Worm (Caenorhabditis elegans): ENCODE data around the gene B0554.7.

The B0554.7 gene

DNA sequence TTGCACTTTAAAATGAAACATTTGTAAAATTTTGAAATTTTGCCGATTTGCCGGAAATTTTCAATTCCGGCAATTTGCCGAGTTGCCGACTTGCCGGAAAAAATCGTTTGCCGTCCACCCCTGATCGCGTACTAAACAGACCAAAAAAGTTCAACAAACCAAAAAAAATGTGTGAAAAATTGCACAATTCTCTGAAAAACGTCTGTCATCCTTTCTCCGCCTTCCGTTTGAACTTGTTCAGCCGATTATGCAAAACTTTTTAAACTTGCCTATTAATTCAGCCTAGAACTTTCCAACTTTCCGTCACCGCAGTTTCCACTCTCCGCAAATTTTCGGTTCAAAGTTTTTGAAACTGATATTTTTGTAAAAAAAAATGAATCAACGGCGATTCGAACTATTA, 16.7 kb downstream of the B0554.7 start, which contains the start of gene B0554.5:
Gene B0554.5, plus strand, starts transcription at position 301 of the 400 bp plus-strand sequence.
- TF ChIP-seq cog-1 (tag; optimal IDR thresholded peaks at IDR 0.05) (no peak), flt-1 (GFP tag; IDR thresholded peaks at IDR 0.05) (no peak), T22C8.4 (GFP tag; IDR thresholded peaks at IDR 0.05) (no peak), ztf-29 (GFP tag; IDR thresholded peaks at IDR 0.05) (no peak), ref-1 (GFP tag; conservative IDR thresholded peaks at IDR 0.05) (no peak), ztf-23 (GFP tag; IDR thresholded peaks at IDR 0.05) (no peak), klf-2 (GFP tag; conservative IDR thresholded peaks at IDR 0.05) (no peak), tab-1 (GFP tag; IDR thresholded peaks at IDR 0.05) (no peak), med-1 (GFP tag; optimal IDR thresholded peaks at IDR 0.05; ENCODE audit: insufficient read depth) (no peak)

DNA sequence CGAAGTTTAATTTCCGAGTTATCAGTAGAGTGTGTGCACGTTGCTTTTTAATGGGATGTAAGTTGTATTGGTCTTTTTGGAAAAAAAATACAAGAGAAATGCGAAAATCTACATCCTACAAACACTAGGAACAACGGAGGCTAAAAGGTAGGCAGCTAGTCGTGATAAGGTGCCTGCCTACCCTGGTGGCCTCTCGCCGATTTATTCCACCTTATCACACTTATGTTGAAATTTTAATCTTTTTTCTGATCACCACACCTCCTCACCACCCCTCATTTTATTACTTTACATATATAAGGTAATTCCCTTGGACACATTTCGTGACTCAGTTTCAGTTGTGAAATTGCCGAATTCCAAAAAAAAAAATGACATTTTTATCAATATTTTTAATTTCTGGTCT, 18.7 kb downstream of the B0554.7 start, which contains the start of gene dod-20:
Gene dod-20, plus strand, starts transcription at position 301 of the 400 bp plus-strand sequence.
- TF ChIP-seq cog-1 (tag; optimal IDR thresholded peaks at IDR 0.05) (no peak), ref-1 (GFP tag; conservative IDR thresholded peaks at IDR 0.05) (no peak), ztf-29 (GFP tag; IDR thresholded peaks at IDR 0.05) (no peak), flt-1 (GFP tag; IDR thresholded peaks at IDR 0.05) (no peak), T22C8.4 (GFP tag; IDR thresholded peaks at IDR 0.05) (no peak), tab-1 (GFP tag; IDR thresholded peaks at IDR 0.05) (no peak), ztf-23 (GFP tag; IDR thresholded peaks at IDR 0.05) (no peak), med-1 (GFP tag; optimal IDR thresholded peaks at IDR 0.05; ENCODE audit: insufficient read depth) (no peak), klf-2 (GFP tag; conservative IDR thresholded peaks at IDR 0.05) (no peak)

DNA sequence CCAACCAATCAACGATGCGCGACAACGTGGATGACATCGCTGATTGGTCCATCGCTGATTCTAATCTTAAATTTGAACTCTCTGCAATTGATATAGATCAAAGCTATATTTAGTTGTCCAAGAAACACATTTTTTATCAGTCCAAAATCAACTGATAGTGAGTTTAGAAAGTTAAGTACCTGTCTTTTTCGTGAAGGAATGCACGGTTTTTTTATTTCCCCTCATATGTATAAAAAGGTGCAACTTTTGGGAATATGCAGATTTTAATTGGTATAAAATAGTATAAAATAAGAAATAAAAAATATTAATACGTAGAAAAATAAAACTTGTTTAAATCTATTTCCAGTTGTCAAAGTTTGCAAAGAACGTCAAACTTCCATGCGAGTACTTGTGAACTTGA, 22.4 kb downstream of the B0554.7 start, which contains the start of gene Y39D8A.1:
Gene Y39D8A.1, plus strand, starts transcription at position 301 of the 400 bp plus-strand sequence.
- TF ChIP-seq flt-1 (GFP tag; IDR thresholded peaks at IDR 0.05) (no peak), ref-1 (GFP tag; conservative IDR thresholded peaks at IDR 0.05) (no peak), ztf-23 (GFP tag; IDR thresholded peaks at IDR 0.05) (no peak), T22C8.4 (GFP tag; IDR thresholded peaks at IDR 0.05) (no peak), tab-1 (GFP tag; IDR thresholded peaks at IDR 0.05) (no peak), med-1 (GFP tag; optimal IDR thresholded peaks at IDR 0.05; ENCODE audit: insufficient read depth) (no peak), ztf-29 (GFP tag; IDR thresholded peaks at IDR 0.05) (no peak), cog-1 (tag; optimal IDR thresholded peaks at IDR 0.05) (no peak), klf-2 (GFP tag; conservative IDR thresholded peaks at IDR 0.05) (no peak)

DNA sequence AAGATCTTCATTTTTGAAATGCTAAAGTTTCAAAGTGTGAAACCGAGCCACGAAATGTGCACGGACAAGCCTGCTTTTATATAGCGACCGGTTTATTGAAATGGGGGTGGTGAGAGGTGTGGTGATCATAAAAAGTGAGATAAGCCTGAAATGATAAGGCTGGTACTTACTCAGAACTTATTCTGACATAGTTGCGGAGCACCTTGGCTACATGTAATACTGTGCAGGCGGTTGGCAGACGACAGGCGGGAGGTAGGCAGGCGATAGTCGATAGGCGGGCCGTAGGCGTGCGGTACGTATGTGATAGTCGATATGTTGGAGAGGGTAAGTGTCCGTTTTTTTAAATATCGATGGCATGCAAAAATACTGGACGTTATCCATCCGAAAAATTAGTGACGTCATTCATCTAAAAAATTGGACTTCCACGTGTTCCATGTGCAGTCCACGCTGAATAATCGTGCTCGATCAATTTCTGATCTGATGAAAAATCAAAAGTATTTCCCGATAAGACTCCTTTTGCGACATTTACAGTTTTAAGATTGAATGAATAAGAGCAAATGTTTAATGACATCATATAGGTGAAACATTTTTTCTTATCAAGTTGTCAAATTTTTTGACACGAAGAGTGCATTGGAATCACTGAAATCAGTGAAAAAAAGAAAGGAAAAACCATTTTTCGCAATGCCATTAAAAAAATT, 23.0 kb downstream of the B0554.7 start, which contains the start of gene irg-8:
Gene irg-8, minus strand, starts transcription at position 51 of the 698 bp plus-strand sequence.
- TF ChIP-seq T22C8.4 (GFP tag; IDR thresholded peaks at IDR 0.05) (no peak), klf-2 (GFP tag; conservative IDR thresholded peaks at IDR 0.05) (no peak), ztf-29 (GFP tag; IDR thresholded peaks at IDR 0.05) (no peak), med-1 (GFP tag; optimal IDR thresholded peaks at IDR 0.05; ENCODE audit: insufficient read depth) (no peak), tab-1 (GFP tag; IDR thresholded peaks at IDR 0.05) (no peak), cog-1 (tag; optimal IDR thresholded peaks at IDR 0.05) (no peak), ref-1 (GFP tag; conservative IDR thresholded peaks at IDR 0.05) (no peak), ztf-23 (GFP tag; IDR thresholded peaks at IDR 0.05) (no peak), flt-1 (GFP tag; IDR thresholded peaks at IDR 0.05) (no peak)

DNA sequence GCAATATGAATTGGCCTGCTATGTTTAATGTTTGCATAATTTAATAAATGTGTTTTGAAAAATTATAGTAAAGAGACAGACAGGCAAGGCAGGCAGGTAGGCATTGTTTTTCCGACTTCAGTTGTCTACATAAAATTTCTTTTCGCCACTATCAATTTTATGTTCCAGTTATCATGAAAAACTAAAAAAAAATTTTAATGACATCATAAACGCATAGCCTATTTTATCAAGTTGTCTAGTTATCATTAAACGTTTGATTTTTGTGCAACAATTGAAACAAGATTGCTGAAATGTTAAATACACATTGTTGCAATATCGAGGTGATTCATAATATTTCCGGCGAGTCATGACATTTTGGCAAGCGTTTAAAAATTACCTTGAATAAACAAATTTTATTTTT, 25.8 kb downstream of the B0554.7 start:
- TF ChIP-seq klf-2 (GFP tag; conservative IDR thresholded peaks at IDR 0.05) = no peak
- no peak for TF ChIP-seq cog-1 (tag; optimal IDR thresholded peaks at IDR 0.05)
- TF ChIP-seq ref-1 (GFP tag; conservative IDR thresholded peaks at IDR 0.05) = no peak
- TF ChIP-seq med-1 (GFP tag; optimal IDR thresholded peaks at IDR 0.05; ENCODE audit: insufficient read depth) = no peak
- no peak for TF ChIP-seq tab-1 (GFP tag; IDR thresholded peaks at IDR 0.05)

DNA sequence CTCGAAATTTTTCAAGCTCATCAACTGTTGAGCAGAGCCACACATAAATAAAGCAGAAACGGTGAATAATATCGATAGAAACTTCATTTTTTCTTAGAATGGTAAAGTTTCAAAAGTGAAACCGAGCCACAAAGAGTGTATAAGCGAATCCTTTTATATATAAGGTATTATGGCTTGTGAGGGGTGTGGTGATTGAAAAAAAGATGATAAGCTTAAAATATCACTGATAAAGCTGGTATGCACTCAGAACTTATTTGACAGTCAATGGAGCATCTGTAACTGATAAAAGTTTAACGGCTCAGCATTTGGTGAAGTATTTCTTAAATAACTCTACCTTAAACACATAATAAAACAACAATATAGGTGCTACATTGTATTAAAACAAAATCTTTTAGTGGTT, 26.2 kb downstream of the B0554.7 start, which contains the start of gene dod-19:
Gene dod-19, minus strand, starts transcription at position 130 of the 400 bp plus-strand sequence.
- TF ChIP-seq T22C8.4 (GFP tag; IDR thresholded peaks at IDR 0.05) (no peak), flt-1 (GFP tag; IDR thresholded peaks at IDR 0.05) (no peak), med-1 (GFP tag; optimal IDR thresholded peaks at IDR 0.05; ENCODE audit: insufficient read depth) (no peak), cog-1 (tag; optimal IDR thresholded peaks at IDR 0.05) (no peak)

DNA sequence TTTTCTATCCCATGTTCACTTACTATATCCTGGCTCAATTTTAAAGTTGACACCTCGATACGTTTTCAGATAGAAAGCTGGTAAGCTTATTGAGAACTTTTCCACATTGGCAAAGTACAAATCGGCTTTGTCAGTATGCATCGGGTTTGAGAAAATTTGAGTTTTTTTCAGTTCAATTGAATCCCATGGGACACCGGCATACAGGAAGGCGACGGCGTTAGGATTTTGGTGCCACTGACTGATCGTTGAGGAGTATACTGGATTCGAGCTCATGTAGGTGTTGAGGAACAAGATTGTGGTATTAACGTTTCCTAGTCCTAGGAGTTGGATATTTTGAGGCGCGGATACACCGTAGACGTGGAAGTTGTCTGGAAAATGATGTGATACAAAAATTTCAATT, 28.0 kb downstream of the B0554.7 start:
- TF ChIP-seq tab-1 (GFP tag; IDR thresholded peaks at IDR 0.05) (no peak), ztf-23 (GFP tag; IDR thresholded peaks at IDR 0.05) (no peak), ztf-29 (GFP tag; IDR thresholded peaks at IDR 0.05) (no peak), T22C8.4 (GFP tag; IDR thresholded peaks at IDR 0.05) (no peak), ref-1 (GFP tag; conservative IDR thresholded peaks at IDR 0.05) (no peak), cog-1 (tag; optimal IDR thresholded peaks at IDR 0.05) (no peak), klf-2 (GFP tag; conservative IDR thresholded peaks at IDR 0.05) (no peak), med-1 (GFP tag; optimal IDR thresholded peaks at IDR 0.05; ENCODE audit: insufficient read depth) (no peak), flt-1 (GFP tag; IDR thresholded peaks at IDR 0.05) (no peak)

DNA sequence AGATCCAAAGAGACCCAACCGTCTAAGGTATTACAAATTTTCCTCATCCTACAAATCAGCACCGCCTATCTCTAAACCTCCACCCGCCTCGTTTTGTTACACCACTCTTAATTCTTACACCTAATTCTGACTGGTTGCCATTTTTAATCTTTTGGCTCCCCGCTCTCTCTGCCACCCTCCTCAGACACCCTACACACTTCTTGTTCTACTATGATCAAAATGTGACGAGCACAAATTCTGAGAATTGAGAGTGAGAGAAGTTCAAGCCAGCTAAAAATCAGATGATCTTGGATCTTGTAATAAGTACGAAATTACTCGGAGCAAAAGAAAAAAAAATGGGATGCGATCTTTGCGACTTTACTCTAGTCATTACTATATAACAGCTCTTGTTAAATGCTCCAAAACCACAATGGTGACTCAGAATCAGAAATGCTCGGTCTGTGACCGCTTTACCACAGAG, 36.6 kb downstream of the B0554.7 start, which contains the start of gene nhr-252:
Gene nhr-252, plus strand, starts transcription at position 410 of the 460 bp plus-strand sequence.
- TF ChIP-seq tab-1 (GFP tag; IDR thresholded peaks at IDR 0.05) = no peak
- no peak for TF ChIP-seq ztf-23 (GFP tag; IDR thresholded peaks at IDR 0.05)
- no peak for TF ChIP-seq ztf-29 (GFP tag; IDR thresholded peaks at IDR 0.05)
- no peak for TF ChIP-seq med-1 (GFP tag; optimal IDR thresholded peaks at IDR 0.05; ENCODE audit: insufficient read depth)

DNA sequence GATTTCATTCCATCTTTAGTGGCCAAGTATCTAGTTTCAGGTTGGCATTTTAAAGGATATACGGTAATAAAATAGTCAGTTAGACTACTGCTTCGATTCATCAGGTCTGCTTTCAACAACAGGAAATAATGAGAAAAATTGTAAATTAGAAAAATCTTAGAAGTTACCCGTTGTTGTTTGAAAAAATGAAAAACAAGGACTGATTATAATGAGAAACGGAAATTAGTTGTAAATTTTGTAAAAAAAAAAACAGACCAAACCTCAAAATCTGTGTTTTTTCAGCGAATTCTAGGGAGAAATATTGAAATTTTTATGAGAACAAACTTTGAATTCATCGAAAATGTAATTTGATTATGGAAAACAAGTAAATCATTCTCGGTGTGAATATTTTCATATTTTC, 37.8 kb downstream of the B0554.7 start, which contains the start of gene srh-62:
Gene srh-62, minus strand, starts transcription at position 101 of the 400 bp plus-strand sequence.
- TF ChIP-seq T22C8.4 (GFP tag; IDR thresholded peaks at IDR 0.05) (no peak), flt-1 (GFP tag; IDR thresholded peaks at IDR 0.05) (no peak), tab-1 (GFP tag; IDR thresholded peaks at IDR 0.05) (no peak), klf-2 (GFP tag; conservative IDR thresholded peaks at IDR 0.05) (no peak), ztf-23 (GFP tag; IDR thresholded peaks at IDR 0.05) (no peak), cog-1 (tag; optimal IDR thresholded peaks at IDR 0.05) (no peak), ref-1 (GFP tag; conservative IDR thresholded peaks at IDR 0.05) (no peak), ztf-29 (GFP tag; IDR thresholded peaks at IDR 0.05) (no peak), med-1 (GFP tag; optimal IDR thresholded peaks at IDR 0.05; ENCODE audit: insufficient read depth) (no peak)
